Worm (Caenorhabditis elegans) whole organism, young adult: Measurements from ENCODE around the gene abce-1.

ENCODE experiments used
- F39B2.1 ChIP-seq: fragments of 200-800 bp; sonication (Bioruptor generic); IDR thresholded peaks from 2 replicates; pipeline ENCODE4 v1.3.6; 2022; ENCODE audit warnings: missing genetic modification reagents, missing genetic modification characterization, missing compliant biosample characterization
- Y53G8AR.9 ChIP-seq: fragments of 200-800 bp; sonication (Bioruptor generic); conservative IDR thresholded peaks from 2 replicates; pipeline ENCODE4 v1.3.6; 2022; ENCODE audit warnings: missing genetic modification reagents, missing genetic modification characterization, missing compliant biosample characterization
- ama-1 ChIP-seq, 3 experiments: fragments of 150-350 bp in 1 of 3; sonication (generic microtip) in 2 of 3; optimal IDR thresholded peaks; 2 replicates each; lab custom pipeline; 2014 to 2018; ENCODE audit warnings: missing biosample characterization in 2 of 3, missing genetic modification characterization in 2 of 3, missing genetic modification reagents in 2 of 3
- ccch-3 ChIP-seq: fragments of 200-800 bp; sonication (Bioruptor generic); optimal IDR thresholded peaks from 2 replicates; lab custom pipeline; 2018; ENCODE audit warnings: mild to moderate bottlenecking, missing genetic modification characterization, missing compliant biosample characterization
- dpff-1 ChIP-seq: sonication (generic microtip); optimal IDR thresholded peaks from 2 replicates; lab custom pipeline; 2017; ENCODE audit warnings: mild to moderate bottlenecking, missing genetic modification characterization, missing compliant biosample characterization
- ets-4 ChIP-seq: fragments of 200-800 bp; sonication (Bioruptor generic); optimal IDR thresholded peaks from 2 replicates; lab custom pipeline; 2018; ENCODE audit warnings: mild to moderate bottlenecking, missing genetic modification characterization, missing compliant biosample characterization
- him-1 ChIP-seq: sonication (generic microtip); optimal IDR thresholded peaks from 2 replicates; lab custom pipeline; 2016; ENCODE audit warnings: missing genotype, missing genetic modification reagents, missing genetic modification characterization, missing compliant biosample characterization
- hlh-12 ChIP-seq: sonication (generic microtip); optimal IDR thresholded peaks from 2 replicates; lab custom pipeline; 2016; ENCODE audit warnings: missing genetic modification characterization, missing compliant biosample characterization
- madf-8 ChIP-seq: fragments of 200-800 bp; sonication (Bioruptor generic); conservative IDR thresholded peaks from 2 replicates; pipeline ENCODE4 v1.3.6; 2022; ENCODE audit warnings: missing genetic modification reagents, missing genetic modification characterization, missing compliant biosample characterization
- nhr-179 ChIP-seq: sonication (generic microtip); optimal IDR thresholded peaks from 2 replicates; lab custom pipeline; 2016; ENCODE audit warnings: mild to moderate bottlenecking, missing genetic modification characterization, missing compliant biosample characterization
- snpc-1.1 ChIP-seq: sonication (generic microtip); optimal IDR thresholded peaks from 2 replicates; lab custom pipeline; 2017; ENCODE audit warnings: missing genetic modification characterization, mild to moderate bottlenecking, missing compliant biosample characterization, antibody characterized with exemption, moderate library complexity, missing genotype, missing genetic modification reagents; ENCODE audit not compliant: insufficient read depth
- tbp1 ChIP-seq: fragments of 200-800 bp; sonication (Bioruptor generic); optimal IDR thresholded peaks from 2 replicates; lab custom pipeline; 2018; ENCODE audit warnings: mild to moderate bottlenecking, missing genetic modification characterization, missing compliant biosample characterization
- unc-62 ChIP-seq: fragments of 150-350 bp; optimal IDR thresholded peaks from 2 replicates; lab custom pipeline; 2014; ENCODE audit warnings: missing biosample characterization, missing genetic modification reagents, missing genetic modification characterization
- zfh-2 ChIP-seq: fragments of 200-800 bp; sonication (Bioruptor generic); conservative IDR thresholded peaks from 2 replicates; pipeline ENCODE4 v1.3.6; 2022; ENCODE audit warnings: missing genetic modification reagents, missing genetic modification characterization, missing compliant biosample characterization

DNA sequence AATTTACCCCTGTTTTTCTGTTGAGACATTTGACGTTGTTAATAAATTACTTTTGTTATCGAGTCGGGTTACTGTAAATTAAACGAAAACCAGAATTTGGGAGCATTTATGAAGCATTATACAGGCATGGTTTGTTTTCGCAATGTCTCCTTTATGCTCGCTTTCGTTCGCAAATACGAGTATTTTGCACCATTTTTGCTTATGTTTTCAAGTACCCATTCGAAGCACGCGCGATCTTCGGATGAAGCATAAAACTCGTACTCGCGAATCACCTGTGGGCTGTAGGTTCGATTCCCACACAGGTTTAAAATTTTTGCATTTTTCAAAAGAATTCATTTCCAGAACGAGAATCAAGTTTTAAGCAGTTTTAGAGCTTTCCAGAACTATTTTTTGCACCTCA lies 11.3 kb downstream of the abce-1 start:
- TF ChIP-seq ama-1 (optimal IDR thresholded peaks at IDR 0.05; lab: Kevin White, UChicago) (no peak), ama-1 (GFP tag; optimal IDR thresholded peaks at IDR 0.05; lab: Kevin White, UChicago) (no peak), ets-4 (GFP tag; lab: Kevin White, UChicago) (no peak), nhr-179 (tag; lab: Kevin White, UChicago) (no peak), dpff-1 (tag; lab: Kevin White, UChicago) (no peak), snpc-1.1 (no peak), hlh-12 (no peak), F39B2.1 (no peak), ccch-3 (GFP tag; lab: Kevin White, UChicago) (no peak), zfh-2 (GFP tag; lab: Robert Waterston, UW) (no peak), tbp1 (GFP tag; lab: Kevin White, UChicago) (no peak), Y53G8AR.9 (GFP tag; lab: Robert Waterston, UW) (no peak), him-1 (tag; lab: Kevin White, UChicago) (no peak), unc-62 (no peak), madf-8 (no peak)
